Comparison of ENCODE assay signal across 3 worm cellular contexts in genomic region chrIV:13393246-13393716, ce11.
TF ChIP-seq lines count a peak whose summit lies in the region.

No protein-coding gene starts in this region.

TF ChIP-seq in whole organism, L1 larva, 84 proteins besides CTCF, POLR2A, EP300 and RAD21 (continued from another document and continues in another):
- TF ChIP-seq ceh-88 (GFP tag; IDR thresholded peaks at IDR 0.05; lab: Robert Waterston, UW) (no peak), C04F5.9 (tag; optimal IDR thresholded peaks at IDR 0.05; lab: Kevin White, UChicago) (no peak), efl-1 (optimal IDR thresholded peaks at IDR 0.05; lab: Kevin White, UChicago) (no peak), efl-1 (GFP tag; optimal IDR thresholded peaks at IDR 0.05 in 1 of 2; lab: Kevin White, UChicago) (peak in 1 of 2 experiments; percentile 84), unc-98 (GFP tag; IDR thresholded peaks at IDR 0.05; lab: Robert Waterston, UW) (no peak), snpc-4 (tag; optimal IDR thresholded peaks at IDR 0.05; lab: Kevin White, UChicago) (no peak), ama-1 (optimal IDR thresholded peaks at IDR 0.05; lab: Kevin White, UChicago) (no peak), nhr-28 (tag; optimal IDR thresholded peaks at IDR 0.05; lab: Kevin White, UChicago) (no peak), mab-9 (GFP tag; IDR thresholded peaks at IDR 0.05; lab: Robert Waterston, UW) (no peak), grh-1 (GFP tag; IDR thresholded peaks at IDR 0.05; lab: Robert Waterston, UW) (no peak), dsc-1 (tag; optimal IDR thresholded peaks at IDR 0.05; lab: Kevin White, UChicago) (no peak), hpl-2 (GFP tag; optimal IDR thresholded peaks at IDR 0.05; lab: Kevin White, UChicago) (no peak), C34B4.2 (tag; optimal IDR thresholded peaks at IDR 0.05; lab: Kevin White, UChicago) (no peak), swsn-7 (tag; optimal IDR thresholded peaks at IDR 0.05; lab: Kevin White, UChicago) (no peak), F16B12.6 (tag; optimal IDR thresholded peaks at IDR 0.05; lab: Kevin White, UChicago) (no peak), ztf-4 (tag; optimal IDR thresholded peaks at IDR 0.05; lab: Kevin White, UChicago) (peak; percentile 19), unc-62 (GFP tag; optimal IDR thresholded peaks at IDR 0.05; lab: Kevin White, UChicago) (no peak), fkh-8 (tag; optimal IDR thresholded peaks at IDR 0.05; lab: Kevin White, UChicago) (no peak), nhr-76 (tag; optimal IDR thresholded peaks at IDR 0.05; lab: Kevin White, UChicago) (no peak), ceh-63 (GFP tag; optimal IDR thresholded peaks at IDR 0.05; lab: Kevin White, UChicago) (no peak), mep-1 (tag; optimal IDR thresholded peaks at IDR 0.05; lab: Kevin White, UChicago) (peak; percentile 5), egl-13 (tag; optimal IDR thresholded peaks at IDR 0.05; lab: Kevin White, UChicago) (no peak), skn-1 (tag; optimal IDR thresholded peaks at IDR 0.05; lab: Kevin White, UChicago) (no peak), lin-35 (GFP tag; optimal IDR thresholded peaks at IDR 0.05; lab: Kevin White, UChicago) (peak in 1 of 2 experiments; percentile 45), sptf-1 (tag; optimal IDR thresholded peaks at IDR 0.05; lab: Kevin White, UChicago) (no peak), nhr-12 (tag; optimal IDR thresholded peaks at IDR 0.05; lab: Kevin White, UChicago) (no peak), rnt-1 (tag; optimal IDR thresholded peaks at IDR 0.05; lab: Kevin White, UChicago) (no peak), nhr-47 (tag; optimal IDR thresholded peaks at IDR 0.05; lab: Kevin White, UChicago) (peak; percentile 18), lin-14 (GFP tag; optimal IDR thresholded peaks at IDR 0.05; lab: Kevin White, UChicago) (peak; percentile 65), nhr-19 (GFP tag; conservative IDR thresholded peaks at IDR 0.05; lab: Robert Waterston, UW) (peak; percentile 50), elt-3 (tag; optimal IDR thresholded peaks at IDR 0.05; lab: Kevin White, UChicago) (peak in 3 of 6 experiments; percentile 6 to 82 (median 61)), ceh-8 (GFP tag; optimal IDR thresholded peaks at IDR 0.05; lab: Kevin White, UChicago) (no peak), vab-15 (tag; optimal IDR thresholded peaks at IDR 0.05; lab: Kevin White, UChicago) (no peak), nhr-90 (tag; optimal IDR thresholded peaks at IDR 0.05; lab: Kevin White, UChicago; ENCODE audit: poor library complexity) (peak; percentile 73), ces-1 (GFP tag; optimal IDR thresholded peaks at IDR 0.05; lab: Kevin White, UChicago) (no peak), xbp-1 (tag; optimal IDR thresholded peaks at IDR 0.05; lab: Kevin White, UChicago) (no peak), lir-3 (tag; optimal IDR thresholded peaks at IDR 0.05; lab: Kevin White, UChicago; ENCODE audit: poor library complexity) (no peak), jun-1 (tag; optimal IDR thresholded peaks at IDR 0.05; lab: Kevin White, UChicago) (no peak), unc-130 (tag; optimal IDR thresholded peaks at IDR 0.05; lab: Kevin White, UChicago) (no peak), lin-39 (tag; optimal IDR thresholded peaks at IDR 0.05; lab: Kevin White, UChicago) (no peak), ceh-90 (tag; optimal IDR thresholded peaks at IDR 0.05; lab: Kevin White, UChicago) (no peak), mdl-1 (tag; optimal IDR thresholded peaks at IDR 0.05; lab: Kevin White, UChicago) (peak in 1 of 2 experiments; percentile 26), zip-4 (GFP tag; optimal IDR thresholded peaks at IDR 0.05; lab: Kevin White, UChicago) (no peak), pag-3 (tag; optimal IDR thresholded peaks at IDR 0.05; lab: Kevin White, UChicago; ENCODE audit: borderline replicate concordance, insufficient read depth) (peak; percentile 23), irx-1 (tag; optimal IDR thresholded peaks at IDR 0.05; lab: Kevin White, UChicago) (no peak)

TF ChIP-seq in whole organism, L2 larva, 48 proteins besides CTCF, POLR2A, EP300 and RAD21 (continued from another document):
- TF ChIP-seq lsy-2 (tag; optimal IDR thresholded peaks at IDR 0.05; lab: Kevin White, UChicago) (peak in 1 of 2 experiments; percentile 42), ztf-11 (tag; optimal IDR thresholded peaks at IDR 0.05; lab: Kevin White, UChicago) (no peak)

TF ChIP-seq in whole organism, L4 larva, 104 proteins besides CTCF, POLR2A, EP300 and RAD21 (continued from another document):
- TF ChIP-seq zip-2 (tag; optimal IDR thresholded peaks at IDR 0.05; lab: Kevin White, UChicago) (no peak), D1046.2 (GFP tag; IDR thresholded peaks at IDR 0.05; lab: Robert Waterston, UW) (no peak), ztf-7 (tag; optimal IDR thresholded peaks at IDR 0.05; lab: Kevin White, UChicago) (peak; percentile 22), nhr-41 (GFP tag; IDR thresholded peaks at IDR 0.05; lab: Robert Waterston, UW) (no peak), F44E2.7 (GFP tag; IDR thresholded peaks at IDR 0.05; lab: Robert Waterston, UW) (no peak), nhr-77 (tag; optimal IDR thresholded peaks at IDR 0.05; lab: Kevin White, UChicago) (peak; percentile 21), Y75B8A.6 (GFP tag; IDR thresholded peaks at IDR 0.05; lab: Robert Waterston, UW) (0 out of 2 replicates have a peak, but pooled peaks have one; percentile 57), tra-1 (GFP tag; IDR thresholded peaks at IDR 0.05; lab: Robert Waterston, UW) (no peak; the same call in 1 of the 2 replicates), skn-1 (tag; optimal IDR thresholded peaks at IDR 0.05; lab: Kevin White, UChicago) (no peak), lin-29 (GFP tag; IDR thresholded peaks at IDR 0.05; lab: Robert Waterston, UW) (no peak), mdt-29 (GFP tag; IDR thresholded peaks at IDR 0.05; lab: Robert Waterston, UW) (peak; percentile 61), saeg-2 (GFP tag; IDR thresholded peaks at IDR 0.05; lab: Robert Waterston, UW) (no peak), zip-11 (GFP tag; IDR thresholded peaks at IDR 0.05; lab: Robert Waterston, UW) (no peak), spr-3 (GFP tag; optimal IDR thresholded peaks at IDR 0.05; lab: Kevin White, UChicago) (no peak), mes-2 (tag; optimal IDR thresholded peaks at IDR 0.05; lab: Kevin White, UChicago; ENCODE audit: poor library complexity, severe bottlenecking) (peak; percentile 7), R02D3.7 (tag; optimal IDR thresholded peaks at IDR 0.05; lab: Kevin White, UChicago) (no peak), nhr-102 (tag; optimal IDR thresholded peaks at IDR 0.05; lab: Kevin White, UChicago) (peak; percentile 45), F37D6.2 (tag; optimal IDR thresholded peaks at IDR 0.05; lab: Kevin White, UChicago) (no peak), mxl-3 (GFP tag; optimal IDR thresholded peaks at IDR 0.05; lab: Kevin White, UChicago) (peak; percentile 21), nhr-237 (tag; optimal IDR thresholded peaks at IDR 0.05; lab: Kevin White, UChicago) (no peak), tag-97 (GFP tag; IDR thresholded peaks at IDR 0.05; lab: Robert Waterston, UW) (no peak), F26F4.8 (GFP tag; conservative IDR thresholded peaks at IDR 0.05; lab: Robert Waterston, UW) (no peak), snpc-1.2 (GFP tag; IDR thresholded peaks at IDR 0.05; lab: Robert Waterston, UW) (no peak), snpc-4 (tag; optimal IDR thresholded peaks at IDR 0.05; lab: Kevin White, UChicago) (no peak), nhr-11 (tag; optimal IDR thresholded peaks at IDR 0.05; lab: Kevin White, UChicago) (no peak), ztf-11 (tag; optimal IDR thresholded peaks at IDR 0.05; lab: Kevin White, UChicago) (no peak), vab-7 (GFP tag; IDR thresholded peaks at IDR 0.05; lab: Robert Waterston, UW) (no peak), mdl-1 (tag; optimal IDR thresholded peaks at IDR 0.05; lab: Kevin White, UChicago) (peak in 1 of 2 experiments; percentile 75), zag-1 (tag; optimal IDR thresholded peaks at IDR 0.05; lab: Kevin White, UChicago) (no peak), mxl-2 (GFP tag; conservative IDR thresholded peaks at IDR 0.05; lab: Robert Waterston, UW) (no peak), lim-7 (GFP tag; IDR thresholded peaks at IDR 0.05; lab: Robert Waterston, UW) (no peak), dpl-1 (GFP tag; optimal IDR thresholded peaks at IDR 0.05; lab: Kevin White, UChicago) (no peak), lir-3 (tag; optimal IDR thresholded peaks at IDR 0.05; lab: Kevin White, UChicago) (no peak), daf-8 (GFP tag; IDR thresholded peaks at IDR 0.05; lab: Robert Waterston, UW) (no peak), cey-2 (tag; optimal IDR thresholded peaks at IDR 0.05; lab: Kevin White, UChicago; ENCODE audit: borderline replicate concordance, insufficient read depth) (peak; percentile 1), mep-1 (tag; optimal IDR thresholded peaks at IDR 0.05; lab: Kevin White, UChicago) (peak; percentile 5), dmd-8 (GFP tag; IDR thresholded peaks at IDR 0.05; lab: Robert Waterston, UW) (no peak), fkh-10 (GFP tag; optimal IDR thresholded peaks at IDR 0.05; lab: Kevin White, UChicago) (no peak), nhr-28 (tag; optimal IDR thresholded peaks at IDR 0.05; lab: Kevin White, UChicago) (peak; percentile 68), ceh-28 (tag; optimal IDR thresholded peaks at IDR 0.05; lab: Kevin White, UChicago) (no peak), Y5F2A.4 (GFP tag; optimal IDR thresholded peaks at IDR 0.05; lab: Kevin White, UChicago) (no peak), ceh-82 (tag; optimal IDR thresholded peaks at IDR 0.05; lab: Kevin White, UChicago) (no peak), nhr-111 (GFP tag; optimal IDR thresholded peaks at IDR 0.05; lab: Kevin White, UChicago) (no peak), lin-39 (tag; optimal IDR thresholded peaks at IDR 0.05; lab: Kevin White, UChicago) (no peak), php-3 (GFP tag; IDR thresholded peaks at IDR 0.05; lab: Robert Waterston, UW) (peak; percentile 67; the same call in 1 of the 2 replicates), daf-12 (tag; optimal IDR thresholded peaks at IDR 0.05; lab: Kevin White, UChicago) (no peak), zfp-3 (GFP tag; conservative IDR thresholded peaks at IDR 0.05; lab: Robert Waterston, UW) (no peak), nhr-25 (tag; optimal IDR thresholded peaks at IDR 0.05; lab: Kevin White, UChicago; ENCODE audit: borderline replicate concordance, insufficient read depth) (no peak), ceh-44 (GFP tag; IDR thresholded peaks at IDR 0.05; lab: Robert Waterston, UW) (no peak), duxl-1 (tag; optimal IDR thresholded peaks at IDR 0.05; lab: Kevin White, UChicago; ENCODE audit: poor library complexity) (no peak), aly-2 (tag; optimal IDR thresholded peaks at IDR 0.05; lab: Kevin White, UChicago) (no peak), dmd-6 (GFP tag; IDR thresholded peaks at IDR 0.05; lab: Robert Waterston, UW) (peak; percentile 86), T20F7.1 (GFP tag; optimal IDR thresholded peaks at IDR 0.05; lab: Kevin White, UChicago) (peak; percentile 51), unc-62 (GFP tag; optimal IDR thresholded peaks at IDR 0.05 in 1 of 2; lab: Kevin White, UChicago) (peak in 1 of 2 experiments; percentile 83), unc-62 (tag; optimal IDR thresholded peaks at IDR 0.05; lab: Kevin White, UChicago) (no peak), attf-4 (tag; optimal IDR thresholded peaks at IDR 0.05; lab: Kevin White, UChicago) (no peak), lin-38 (GFP tag; IDR thresholded peaks at IDR 0.05; lab: Robert Waterston, UW) (no peak), hmg-1.1 (GFP tag; IDR thresholded peaks at IDR 0.05; lab: Robert Waterston, UW) (no peak), egl-43 (GFP tag; IDR thresholded peaks at IDR 0.05; lab: Robert Waterston, UW) (no peak)
